Fruit fly (Drosophila melanogaster) whole organism, embryonic: ENCODE measurements around the gene Vti1a.
A peak's percentile ranks its signal among the peaks of the same experiment; 100 is the strongest.

Source experiments
- ATbp ChIP-seq: fragments of 200-800 bp; sonication (Bioruptor generic); optimal IDR thresholded peaks from 2 replicates; lab custom pipeline; 2017; ENCODE audit warnings: missing biosample characterization, mild to moderate bottlenecking, missing genetic modification characterization, missing genetic modification reagents
- Ada2b ChIP-seq: fragments of 200-800 bp; sonication (Bioruptor generic); IDR thresholded peaks from 2 replicates; pipeline ENCODE4 v1.3.6; 2022; ENCODE audit warnings: missing biosample characterization, missing genetic modification characterization
- Adf1 ChIP-seq: fragments of 200-800 bp; sonication (Bioruptor generic); IDR thresholded peaks from 2 replicates; pipeline ENCODE4 v1.3.6; 2022; ENCODE audit warnings: missing biosample characterization, missing genetic modification characterization
- Awh ChIP-seq: fragments of 200-800 bp; sonication (Bioruptor generic); IDR thresholded peaks from 2 replicates; pipeline ENCODE4, ENCODE4 v1.3.6; 2022; ENCODE audit warnings: missing biosample characterization, missing genetic modification characterization
- Bgb ChIP-seq: fragments of 200-800 bp; sonication (Bioruptor generic); IDR thresholded peaks from 2 replicates; pipeline ENCODE4 v1.3.6; 2022; ENCODE audit warnings: missing biosample characterization, missing genetic modification characterization; ENCODE audit not compliant: partially characterized antibody
- CG10565 ChIP-seq: fragments of 200-800 bp; sonication (Bioruptor generic); optimal IDR thresholded peaks from 3 replicates; lab custom pipeline; 2016; ENCODE audit warnings: missing biosample characterization, mild to moderate bottlenecking, missing genetic modification characterization
- CG11247 ChIP-seq: fragments of 200-800 bp; sonication (Bioruptor generic); IDR thresholded peaks from 2 replicates; pipeline ENCODE4 v1.3.6; 2022; ENCODE audit warnings: missing biosample characterization, missing genetic modification characterization
- CG11695 ChIP-seq: fragments of 200-800 bp; sonication (Bioruptor generic); IDR thresholded peaks from 3 replicates; pipeline ENCODE4 v1.3.6; 2022; ENCODE audit warnings: missing biosample characterization, missing genetic modification characterization
- CG11723 ChIP-seq: fragments of 200-800 bp; sonication (Bioruptor generic); optimal IDR thresholded peaks from 2 replicates; lab custom pipeline; 2017; ENCODE audit warnings: missing biosample characterization, mild to moderate bottlenecking, missing genetic modification characterization
- CG13424 ChIP-seq: fragments of 200-800 bp; sonication (Bioruptor generic); optimal IDR thresholded peaks from 2 replicates; lab custom pipeline; 2019; ENCODE audit warnings: missing biosample characterization, mild to moderate bottlenecking, missing genetic modification characterization, moderate library complexity
- CG13894 ChIP-seq: fragments of 200-800 bp; sonication (Bioruptor generic); optimal IDR thresholded peaks from 3 replicates; lab custom pipeline; 2018; ENCODE audit warnings: missing biosample characterization, mild to moderate bottlenecking, missing genetic modification characterization, moderate library complexity
- CG17568 ChIP-seq: fragments of 200-800 bp; sonication (Bioruptor generic); optimal IDR thresholded peaks from 2 replicates; lab custom pipeline; 2018; ENCODE audit warnings: missing biosample characterization, mild to moderate bottlenecking, missing genetic modification characterization, moderate library complexity
- CG18619 ChIP-seq: fragments of 200-800 bp; sonication (Bioruptor generic); optimal IDR thresholded peaks from 3 replicates; lab custom pipeline; 2017; ENCODE audit warnings: missing biosample characterization, mild to moderate bottlenecking, missing genetic modification characterization
- CG30403 ChIP-seq: fragments of 200-800 bp; sonication (Bioruptor generic); optimal IDR thresholded peaks from 3 replicates; lab custom pipeline; 2016; ENCODE audit warnings: missing biosample characterization, missing genetic modification characterization
- CG34224 ChIP-seq: fragments of 200-800 bp; sonication (Bioruptor generic); IDR thresholded peaks from 3 replicates; pipeline ENCODE4 v1.3.6; 2022; ENCODE audit warnings: missing biosample characterization, missing genetic modification characterization; ENCODE audit not compliant: partially characterized antibody
- CG34422 ChIP-seq: fragments of 200-800 bp; sonication (Bioruptor generic); IDR thresholded peaks from 3 replicates; pipeline ENCODE4 v1.3.6; 2022; ENCODE audit warnings: missing biosample characterization, missing genetic modification characterization
- CG3838 ChIP-seq: fragments of 200-800 bp; sonication (Bioruptor generic); optimal IDR thresholded peaks from 3 replicates; lab custom pipeline; 2016; ENCODE audit warnings: missing biosample characterization, missing genetic modification characterization
- CG4424 ChIP-seq: fragments of 200-800 bp; sonication (Bioruptor generic); optimal IDR thresholded peaks from 3 replicates; lab custom pipeline; 2016; ENCODE audit warnings: missing biosample characterization, missing genetic modification characterization
- CG4730 ChIP-seq: fragments of 200-800 bp; sonication (Bioruptor generic); IDR thresholded peaks from 2 replicates; pipeline ENCODE4 v1.3.6; 2022; ENCODE audit warnings: missing biosample characterization, missing genetic modification characterization
- CG6791 ChIP-seq: fragments of 200-800 bp; sonication (Bioruptor generic); IDR thresholded peaks from 3 replicates; pipeline ENCODE4 v1.3.6; 2022; ENCODE audit warnings: missing biosample characterization, missing genetic modification characterization; ENCODE audit not compliant: partially characterized antibody
- CG8281 ChIP-seq: fragments of 200-800 bp; sonication (Bioruptor generic); optimal IDR thresholded peaks from 2 replicates; lab custom pipeline; 2018; ENCODE audit warnings: missing biosample characterization, mild to moderate bottlenecking, missing genetic modification characterization, moderate library complexity
- CG8290 ChIP-seq, 3 experiments: fragments of 200-800 bp; sonication (Bioruptor generic); optimal IDR thresholded peaks; 2 replicates each; lab custom pipeline; 2016 to 2019; ENCODE audit warnings: missing biosample characterization in 3 of 3, missing genetic modification characterization in 3 of 3, mild to moderate bottlenecking in 2 of 3, moderate library complexity in 1 of 3
- CG9437 ChIP-seq: fragments of 200-800 bp; sonication (Bioruptor generic); optimal IDR thresholded peaks from 2 replicates; lab custom pipeline; 2018; ENCODE audit warnings: missing biosample characterization, mild to moderate bottlenecking, missing genetic modification characterization
- Gsc ChIP-seq: fragments of 200-800 bp; sonication (Bioruptor generic); IDR thresholded peaks from 2 replicates; pipeline ENCODE4 v1.3.6; 2022; ENCODE audit warnings: missing biosample characterization, missing genetic modification characterization
- HLH4C ChIP-seq: fragments of 200-800 bp; sonication (Bioruptor generic); IDR thresholded peaks from 3 replicates; pipeline ENCODE4 v1.3.6; 2022; ENCODE audit warnings: missing biosample characterization, missing genetic modification characterization; ENCODE audit not compliant: partially characterized antibody
- Hr3 ChIP-seq: fragments of 200-800 bp; sonication (Bioruptor generic); optimal IDR thresholded peaks from 3 replicates; lab custom pipeline; 2016; ENCODE audit warnings: missing biosample characterization, missing genetic modification characterization
- Lhr ChIP-seq: fragments of 200-800 bp; sonication (Bioruptor generic); optimal IDR thresholded peaks from 3 replicates; lab custom pipeline; 2017; ENCODE audit warnings: mild to moderate bottlenecking, missing biosample characterization, missing genetic modification reagents, missing genetic modification characterization
- Med ChIP-seq: fragments of 200-800 bp; sonication (Bioruptor generic); peaks from one replicate; lab custom pipeline; 2016; ENCODE audit warnings: missing biosample characterization, missing genetic modification characterization, mild to moderate bottlenecking, inconsistent platforms, moderate library complexity
- Poxn ChIP-seq: fragments of 200-800 bp; sonication (Bioruptor generic); IDR thresholded peaks from 2 replicates; pipeline ENCODE4 v1.3.6; 2022; ENCODE audit warnings: missing biosample characterization, missing genetic modification characterization
- Side ChIP-seq: fragments of 200-800 bp; sonication (Bioruptor generic); optimal IDR thresholded peaks from 2 replicates; lab custom pipeline; 2016; ENCODE audit warnings: missing biosample characterization, missing genetic modification characterization
- Six4 ChIP-seq: fragments of 200-800 bp; sonication (Bioruptor generic); optimal IDR thresholded peaks from 2 replicates; lab custom pipeline; 2016; ENCODE audit warnings: missing biosample characterization, missing genetic modification characterization
- TFAM ChIP-seq: fragments of 200-800 bp; sonication (Bioruptor generic); optimal IDR thresholded peaks from 2 replicates; lab custom pipeline; 2017; ENCODE audit warnings: missing biosample characterization, missing genetic modification characterization, inconsistent platforms
- aop ChIP-seq: fragments of 200-800 bp; sonication (Bioruptor generic); IDR thresholded peaks from 2 replicates; pipeline ENCODE4 v1.3.6; 2022; ENCODE audit warnings: missing biosample characterization, missing genetic modification characterization
- bbx ChIP-seq: fragments of 200-800 bp; sonication (Bioruptor generic); IDR thresholded peaks from 2 replicates; pipeline ENCODE4 v1.3.6; 2022; ENCODE audit warnings: missing biosample characterization, missing genetic modification characterization; ENCODE audit not compliant: partially characterized antibody
- bsh ChIP-seq, 2 experiments: fragments of 200-800 bp; sonication (Bioruptor generic); optimal IDR thresholded peaks; 2 replicates each; lab custom pipeline; 2017 to 2018; ENCODE audit warnings: mild to moderate bottlenecking in 2 of 2, missing biosample characterization in 2 of 2, missing genetic modification characterization in 2 of 2, moderate library complexity in 1 of 2
- btn ChIP-seq: fragments of 200-800 bp; sonication (Bioruptor generic); optimal IDR thresholded peaks from 2 replicates; lab custom pipeline; 2016; ENCODE audit warnings: missing biosample characterization, missing genetic modification characterization
- corto ChIP-seq: fragments of 200-800 bp; sonication (Bioruptor generic); optimal IDR thresholded peaks from 2 replicates; lab custom pipeline; 2016; ENCODE audit warnings: missing biosample characterization, mild to moderate bottlenecking, missing genetic modification characterization, moderate library complexity
- danr ChIP-seq: fragments of 200-800 bp; sonication (Bioruptor generic); IDR thresholded peaks from 2 replicates; pipeline ENCODE4 v1.3.6; 2022; ENCODE audit warnings: missing biosample characterization, missing genetic modification characterization
- fd64A ChIP-seq: fragments of 200-800 bp; sonication (Bioruptor generic); optimal IDR thresholded peaks from 3 replicates; lab custom pipeline; 2018; ENCODE audit warnings: missing biosample characterization, mild to moderate bottlenecking, missing genetic modification characterization
- gt ChIP-seq: fragments of 200-800 bp; sonication (Bioruptor generic); IDR thresholded peaks from 2 replicates; pipeline ENCODE4 v1.3.6; 2022; ENCODE audit warnings: missing biosample characterization, missing genetic modification characterization
- ken ChIP-seq: fragments of 200-800 bp; sonication (Bioruptor generic); IDR thresholded peaks from 3 replicates; pipeline ENCODE4 v1.3.6; 2022; ENCODE audit warnings: missing biosample characterization, missing genetic modification characterization
- lbe ChIP-seq: fragments of 200-800 bp; sonication (Bioruptor generic); optimal IDR thresholded peaks from 2 replicates; lab custom pipeline; 2016; ENCODE audit warnings: missing biosample characterization, mild to moderate bottlenecking, missing genetic modification characterization
- nau ChIP-seq: fragments of 200-800 bp; sonication (Bioruptor generic); optimal IDR thresholded peaks from 3 replicates; lab custom pipeline; 2017; ENCODE audit warnings: missing biosample characterization, mild to moderate bottlenecking, missing genetic modification characterization, missing genetic modification reagents
- oc ChIP-seq: fragments of 200-800 bp; sonication (Bioruptor generic); optimal IDR thresholded peaks from 2 replicates; lab custom pipeline; 2018; ENCODE audit warnings: missing biosample characterization, mild to moderate bottlenecking, missing genetic modification characterization, moderate library complexity
- schlank ChIP-seq: fragments of 200-800 bp; sonication (Bioruptor generic); optimal IDR thresholded peaks from 2 replicates; lab custom pipeline; 2018; ENCODE audit warnings: missing biosample characterization, mild to moderate bottlenecking, missing genetic modification characterization
- sisA ChIP-seq: fragments of 200-800 bp; sonication (Bioruptor generic); IDR thresholded peaks from 2 replicates; pipeline ENCODE4 v1.3.6; 2022; ENCODE audit warnings: missing biosample characterization, missing genetic modification characterization
- so ChIP-seq: fragments of 200-800 bp; sonication (Bioruptor generic); IDR thresholded peaks from 3 replicates; pipeline ENCODE4 v1.3.6; 2022; ENCODE audit warnings: missing biosample characterization, missing genetic modification characterization
- tna ChIP-seq: fragments of 200-800 bp; sonication (Bioruptor generic); IDR thresholded peaks from 2 replicates; pipeline ENCODE4 v1.3.6; 2022; ENCODE audit warnings: missing biosample characterization, missing genetic modification characterization; ENCODE audit not compliant: partially characterized antibody
- tup ChIP-seq: fragments of 200-800 bp; sonication (Bioruptor generic); optimal IDR thresholded peaks from 2 replicates; lab custom pipeline; 2016; ENCODE audit warnings: missing biosample characterization, mild to moderate bottlenecking, missing genetic modification characterization, moderate library complexity

Vti1a gene

dm6 chr3L:698748-699367 is 6.1 kb upstream of the Vti1a start, which contains the start of gene CG13894 (continued):
- no peak for TF ChIP-seq Poxn (GFP tag; lab: Robert Waterston, UW)
- TF ChIP-seq CG30403 (GFP tag; lab: Kevin White, UChicago) = no peak
- no peak for TF ChIP-seq HLH4C
- TF ChIP-seq tna (GFP tag; lab: Robert Waterston, UW) = peak; percentile 22; the same call in 1 of the 2 replicates
- TF ChIP-seq CG9437 (GFP tag; lab: Kevin White, UChicago) = no peak
- TF ChIP-seq CG10565 (GFP tag; lab: Kevin White, UChicago) = no peak
- TF ChIP-seq Lhr (GFP tag; lab: Kevin White, UChicago) = no peak
- peak; percentile 13; the same call in 1 of the 3 replicates for TF ChIP-seq CG11695 (GFP tag; lab: Robert Waterston, UW)
- TF ChIP-seq Ada2b (GFP tag; lab: Robert Waterston, UW) = no peak
- peak; percentile 61 for TF ChIP-seq oc (tag; lab: Kevin White, UChicago)
- no peak for TF ChIP-seq CG4424 (GFP tag; lab: Kevin White, UChicago)
- TF ChIP-seq ken (GFP tag; lab: Robert Waterston, UW) = no peak
- no peak for TF ChIP-seq ATbp (GFP tag; lab: Kevin White, UChicago)
- TF ChIP-seq TFAM (GFP tag; lab: Kevin White, UChicago) = no peak
- no peak for TF ChIP-seq aop (GFP tag; lab: Robert Waterston, UW)
- TF ChIP-seq tup (GFP tag; lab: Kevin White, UChicago) = no peak
- TF ChIP-seq schlank (tag; lab: Kevin White, UChicago) = no peak
- TF ChIP-seq Gsc (GFP tag; lab: Robert Waterston, UW) = no peak
- no peak for TF ChIP-seq sisA (GFP tag; lab: Robert Waterston, UW)
- TF ChIP-seq nau (GFP tag; lab: Kevin White, UChicago) = no peak
- 0 out of 3 replicates have a peak, but pooled peaks have one; percentile 37 for TF ChIP-seq CG34422
- no peak for TF ChIP-seq CG17568 (GFP tag; lab: Kevin White, UChicago)
- no peak for TF ChIP-seq danr
- peak; percentile 53; the same call in 1 of the 2 replicates for TF ChIP-seq Awh
- TF ChIP-seq CG4730 = no peak
- TF ChIP-seq corto (GFP tag; lab: Kevin White, UChicago) = no peak
- TF ChIP-seq bsh (GFP tag; optimal IDR thresholded peaks at IDR 0.05; lab: Kevin White, UChicago) = no peak
- TF ChIP-seq CG8281 = no peak
- TF ChIP-seq btn (GFP tag; lab: Kevin White, UChicago) = no peak
- TF ChIP-seq Six4 (GFP tag; lab: Kevin White, UChicago) = no peak
- no peak for TF ChIP-seq Hr3
- peak; percentile 12 for TF ChIP-seq CG3838 (GFP tag; lab: Kevin White, UChicago)
- peak; percentile 90; the same call in 1 of the 2 replicates for TF ChIP-seq Adf1 (GFP tag; lab: Robert Waterston, UW)
- no peak for TF ChIP-seq bbx (GFP tag; lab: Robert Waterston, UW)
- TF ChIP-seq CG18619 = no peak
- TF ChIP-seq gt (GFP tag; lab: Robert Waterston, UW) = no peak
- TF ChIP-seq CG13894 = peak; percentile 100
- peak; percentile 29; the same call in 1 of the 3 replicates for TF ChIP-seq CG34224
- no peak for TF ChIP-seq lbe (GFP tag; lab: Kevin White, UChicago)
- TF ChIP-seq Bgb (GFP tag; lab: Robert Waterston, UW) = peak; percentile 46; the same call in 1 of the 2 replicates
- no peak for TF ChIP-seq fd64A
- TF ChIP-seq CG6791 (GFP tag; lab: Robert Waterston, UW) = peak; percentile 88
- no peak for TF ChIP-seq CG11247 (GFP tag; lab: Robert Waterston, UW)
- peak; percentile 81 for TF ChIP-seq Med (GFP tag; lab: Kevin White, UChicago)
- TF ChIP-seq CG11723 = no peak
- TF ChIP-seq Side = no peak
- TF ChIP-seq CG13424 (tag; lab: Kevin White, UChicago) = no peak
- TF ChIP-seq so = peak; percentile 58; the same call in 2 of the 3 replicates
- peak; percentile 96 for TF ChIP-seq CG8290 (GFP tag; optimal IDR thresholded peaks at IDR 0.05; lab: Kevin White, UChicago)
- TF ChIP-seq CG8290 (tag; optimal IDR thresholded peaks at IDR 0.05; lab: Kevin White, UChicago) = peak in 1 of 2 experiments; percentile 87
